Worm (Caenorhabditis elegans): ENCODE measurements around the gene sre-37.

DNA sequence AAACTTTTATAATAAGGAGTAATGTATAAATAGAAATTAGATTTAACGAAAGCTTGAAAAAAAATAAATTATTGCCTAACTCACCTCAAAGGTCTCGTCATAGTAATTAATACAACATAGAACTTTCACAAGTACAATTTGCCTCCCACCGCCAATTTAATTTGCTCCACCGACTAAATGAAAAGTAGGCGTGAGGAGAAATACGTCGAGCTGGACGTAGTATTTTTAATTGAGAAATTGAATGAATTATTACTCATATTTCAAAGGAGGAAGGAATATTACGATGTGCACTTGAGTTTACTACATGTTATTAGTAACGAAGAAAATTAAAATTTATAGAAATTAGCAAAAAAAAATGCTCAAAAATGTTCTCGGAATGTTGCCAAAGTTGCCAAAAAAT lies 27.2 kb upstream of the sre-37 start, which contains the start of gene Y57A10C.9:
- TF ChIP-seq elt-1 (tag; optimal IDR thresholded peaks at IDR 0.05) (no peak), nhr-76 (tag; optimal IDR thresholded peaks at IDR 0.05) (no peak), ztf-11 (tag; optimal IDR thresholded peaks at IDR 0.05) (no peak), sea-2 (GFP tag; optimal IDR thresholded peaks at IDR 0.05) (no peak), ztf-4 (tag; optimal IDR thresholded peaks at IDR 0.05) (no peak), pha-4 (tag; optimal IDR thresholded peaks at IDR 0.05) (no peak), elt-2 (tag; optimal IDR thresholded peaks at IDR 0.05) (no peak), elt-3 (tag; optimal IDR thresholded peaks at IDR 0.05) (no peak), mdl-1 (tag; optimal IDR thresholded peaks at IDR 0.05) (no peak), egl-27 (tag; optimal IDR thresholded peaks at IDR 0.05) (no peak), R02D3.7 (tag; optimal IDR thresholded peaks at IDR 0.05) (no peak), nhr-237 (tag; optimal IDR thresholded peaks at IDR 0.05) (no peak), nfya-1 (tag; optimal IDR thresholded peaks at IDR 0.05; ENCODE audit: insufficient read depth) (no peak), zag-1 (tag; optimal IDR thresholded peaks at IDR 0.05) (no peak)

Data from whole organism, L3 larva.